Worm (Caenorhabditis elegans) whole organism, midembryonic: ENCODE results near the gene F29C12.6.

ENCODE experiments used
- T22C8.4 ChIP-seq: fragments of 200-800 bp; sonication (Bioruptor generic); IDR thresholded peaks from 2 replicates; pipeline ENCODE4 v1.3.6; 2022; ENCODE audit warnings: missing genetic modification characterization, missing compliant biosample characterization
- cog-1 ChIP-seq: sonication (generic microtip); optimal IDR thresholded peaks from 2 replicates; lab custom pipeline; 2016; ENCODE audit warnings: missing genetic modification characterization, missing compliant biosample characterization
- flt-1 ChIP-seq: fragments of 200-800 bp; sonication (Bioruptor generic); IDR thresholded peaks from 2 replicates; pipeline ENCODE4 v1.3.6; 2022; ENCODE audit warnings: missing genetic modification characterization, missing compliant biosample characterization
- klf-2 ChIP-seq: fragments of 200-800 bp; sonication (Bioruptor generic); conservative IDR thresholded peaks from 2 replicates; pipeline ENCODE4 v1.3.6; 2022; ENCODE audit warnings: missing genetic modification reagents, missing genetic modification characterization, missing compliant biosample characterization
- med-1 ChIP-seq: sonication (generic microtip); optimal IDR thresholded peaks from 2 replicates; lab custom pipeline; 2017; ENCODE audit warnings: missing genetic modification characterization, mild to moderate bottlenecking, missing compliant biosample characterization, antibody characterized with exemption, missing genetic modification reagents; ENCODE audit not compliant: insufficient read depth
- ref-1 ChIP-seq: fragments of 200-800 bp; sonication (Bioruptor generic); conservative IDR thresholded peaks from 2 replicates; pipeline ENCODE4 v1.3.6; 2022; ENCODE audit warnings: missing genetic modification reagents, missing genetic modification characterization, missing compliant biosample characterization
- tab-1 ChIP-seq: fragments of 200-800 bp; sonication (Bioruptor generic); IDR thresholded peaks from 2 replicates; pipeline ENCODE4 v1.3.6; 2022; ENCODE audit warnings: missing genetic modification characterization, missing compliant biosample characterization
- ztf-23 ChIP-seq: fragments of 200-800 bp; sonication (Bioruptor generic); IDR thresholded peaks from 2 replicates; pipeline ENCODE4 v1.3.6; 2022; ENCODE audit warnings: missing genetic modification reagents, missing genetic modification characterization, missing compliant biosample characterization
- ztf-29 ChIP-seq: fragments of 200-800 bp; sonication (Bioruptor generic); IDR thresholded peaks from 2 replicates; pipeline ENCODE4 v1.3.6; 2022; ENCODE audit warnings: missing genetic modification reagents, missing genetic modification characterization, missing compliant biosample characterization

Gene F29C12.6

DNA sequence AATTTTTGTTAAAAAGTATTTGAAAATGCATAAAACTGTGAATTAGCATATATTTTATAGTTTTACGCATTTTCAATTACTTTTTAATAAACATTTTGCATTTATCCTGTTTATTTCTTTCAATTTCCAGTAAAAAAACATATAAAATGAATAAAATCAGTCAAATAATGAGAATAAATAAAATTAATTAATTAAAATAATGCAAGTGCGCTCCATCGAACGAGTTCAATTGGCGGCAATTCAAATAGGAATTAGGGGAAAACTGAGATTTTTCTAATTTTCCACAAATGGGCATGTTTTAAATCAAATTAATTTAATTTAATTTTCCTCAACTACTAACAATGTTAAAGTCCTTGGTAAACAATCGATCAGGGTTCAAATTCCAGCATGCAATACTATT is 26.4 kb downstream of the F29C12.6 start:
- no peak for TF ChIP-seq cog-1
- TF ChIP-seq ztf-23 (GFP tag; lab: Robert Waterston, UW): no peak
- no peak for TF ChIP-seq ref-1
- no peak for TF ChIP-seq flt-1 (GFP tag; lab: Robert Waterston, UW)
- no peak for TF ChIP-seq med-1 (GFP tag; lab: Kevin White, UChicago)
- no peak for TF ChIP-seq T22C8.4
- TF ChIP-seq ztf-29 (GFP tag; lab: Robert Waterston, UW): no peak
- no peak for TF ChIP-seq tab-1 (GFP tag; lab: Robert Waterston, UW)
- TF ChIP-seq klf-2: no peak

- 0 out of 2 replicates have a peak, but pooled peaks have one; percentile 16 for TF ChIP-seq T22C8.4
- TF ChIP-seq tab-1 (GFP tag; lab: Robert Waterston, UW): no peak
- 0 out of 2 replicates have a peak, but pooled peaks have one; percentile 23 for TF ChIP-seq ztf-23 (GFP tag; lab: Robert Waterston, UW)
These were observed 27.3 kb downstream of the F29C12.6 start, which contains the start of the genes hpr-17 and F32A11.1 for ce11 chrII:13156971-13157370. Gene hpr-17 (minus strand): TSS chrII:13157047. Gene F32A11.1 (plus strand): TSS chrII:13157329.

ce11 chrII:13159869-13160268 is 30.2 kb downstream of the F29C12.6 start:
- TF ChIP-seq ref-1: no peak
- no peak for TF ChIP-seq klf-2
- TF ChIP-seq cog-1: no peak
- TF ChIP-seq ztf-23 (GFP tag; lab: Robert Waterston, UW): no peak
- TF ChIP-seq med-1 (GFP tag; lab: Kevin White, UChicago): no peak
- TF ChIP-seq flt-1 (GFP tag; lab: Robert Waterston, UW): no peak
- TF ChIP-seq tab-1 (GFP tag; lab: Robert Waterston, UW): no peak
- no peak for TF ChIP-seq ztf-29 (GFP tag; lab: Robert Waterston, UW)

- TF ChIP-seq T22C8.4 (no peak), ztf-23 (GFP tag; lab: Robert Waterston, UW) (no peak), ref-1 (no peak), flt-1 (GFP tag; lab: Robert Waterston, UW) (no peak), ztf-29 (GFP tag; lab: Robert Waterston, UW) (no peak), klf-2 (no peak), cog-1 (no peak), med-1 (GFP tag; lab: Kevin White, UChicago) (no peak), tab-1 (GFP tag; lab: Robert Waterston, UW) (no peak)
These were observed 33.3 kb downstream of the F29C12.6 start for ce11 chrII:13163009-13163408.

ce11 chrII:13164062-13164461 is 34.4 kb downstream of the F29C12.6 start:
- TF ChIP-seq ztf-23 (GFP tag; lab: Robert Waterston, UW): no peak
- TF ChIP-seq ref-1: no peak

- TF ChIP-seq ztf-29 (GFP tag; lab: Robert Waterston, UW) (no peak), ztf-23 (GFP tag; lab: Robert Waterston, UW) (no peak), med-1 (GFP tag; lab: Kevin White, UChicago) (no peak), flt-1 (GFP tag; lab: Robert Waterston, UW) (no peak), cog-1 (no peak), ref-1 (no peak), T22C8.4 (no peak), klf-2 (no peak), tab-1 (GFP tag; lab: Robert Waterston, UW) (no peak)
These were observed 36.1 kb downstream of the F29C12.6 start, which contains the start of gene moe-3 for ce11 chrII:13165683-13166259. Gene moe-3 (minus strand): TSS chrII:13165733.

- TF ChIP-seq cog-1 (no peak), med-1 (GFP tag; lab: Kevin White, UChicago) (no peak), ztf-23 (GFP tag; lab: Robert Waterston, UW) (no peak), ztf-29 (GFP tag; lab: Robert Waterston, UW) (no peak), ref-1 (no peak), T22C8.4 (no peak), klf-2 (no peak), tab-1 (GFP tag; lab: Robert Waterston, UW) (no peak), flt-1 (GFP tag; lab: Robert Waterston, UW) (no peak)
These were observed 37.8 kb downstream of the F29C12.6 start for ce11 chrII:13167493-13167892.

DNA sequence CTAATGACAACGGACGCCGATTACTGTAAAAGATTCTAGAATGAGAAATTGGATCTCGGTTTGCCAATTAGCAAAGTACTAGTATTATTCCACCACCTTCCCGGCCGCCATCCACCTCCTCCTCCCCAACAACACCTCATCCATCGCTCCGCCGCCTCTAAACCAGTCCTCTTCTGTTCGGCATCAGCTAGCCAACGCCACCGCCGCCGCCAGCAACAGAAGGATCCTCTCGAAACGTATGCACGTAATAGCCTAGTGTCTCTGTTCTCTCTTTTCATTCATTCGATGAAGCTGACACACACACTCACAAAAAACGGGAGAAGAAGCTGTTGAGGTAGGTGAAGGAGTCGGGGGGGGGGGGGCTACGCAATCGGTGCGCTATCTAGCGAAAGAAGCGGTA is 41.0 kb downstream of the F29C12.6 start:
- TF ChIP-seq T22C8.4: no peak
- TF ChIP-seq ztf-23 (GFP tag; lab: Robert Waterston, UW): no peak
- no peak for TF ChIP-seq med-1 (GFP tag; lab: Kevin White, UChicago)
- no peak for TF ChIP-seq ref-1
- no peak for TF ChIP-seq tab-1 (GFP tag; lab: Robert Waterston, UW)
- no peak for TF ChIP-seq ztf-29 (GFP tag; lab: Robert Waterston, UW)
- TF ChIP-seq klf-2: no peak
- no peak for TF ChIP-seq flt-1 (GFP tag; lab: Robert Waterston, UW)
- TF ChIP-seq cog-1: no peak

- TF ChIP-seq ztf-23 (GFP tag; lab: Robert Waterston, UW) (no peak), ztf-29 (GFP tag; lab: Robert Waterston, UW) (no peak), tab-1 (GFP tag; lab: Robert Waterston, UW) (no peak), cog-1 (no peak), flt-1 (GFP tag; lab: Robert Waterston, UW) (no peak), med-1 (GFP tag; lab: Kevin White, UChicago) (no peak), T22C8.4 (no peak), klf-2 (no peak), ref-1 (no peak)
These were observed 44.7 kb downstream of the F29C12.6 start for ce11 chrII:13174435-13174834.
